Worm (Caenorhabditis elegans): Measurements from ENCODE around the gene Y54G2A.72.

The Y54G2A.72 gene

ce11 chrIV:2774500-2774899, 3.4 kb upstream of the Y54G2A.72 start (continued):
- TF ChIP-seq let-607 (tag; optimal IDR thresholded peaks at IDR 0.05) (peak in 1 of 2 experiments; percentile 25), nfya-2 (GFP tag; IDR thresholded peaks at IDR 0.05) (no peak), ztf-6 (GFP tag; IDR thresholded peaks at IDR 0.05) (no peak), aptf-3 (GFP tag; IDR thresholded peaks at IDR 0.05) (no peak), K12H6.12 (tag; optimal IDR thresholded peaks at IDR 0.05) (peak; percentile 73), F10E7.11 (tag; optimal IDR thresholded peaks at IDR 0.05) (no peak), xnd-1 (tag; optimal IDR thresholded peaks at IDR 0.05) (no peak), egl-44 (GFP tag; IDR thresholded peaks at IDR 0.05) (no peak), fkh-3 (tag; optimal IDR thresholded peaks at IDR 0.05) (no peak), B0336.3 (GFP tag; IDR thresholded peaks at IDR 0.05) (peak; percentile 71), die-1 (tag; optimal IDR thresholded peaks at IDR 0.05) (no peak), ztf-3 (GFP tag; optimal IDR thresholded peaks at IDR 0.05) (no peak), hrde-1 (tag; optimal IDR thresholded peaks at IDR 0.05; ENCODE audit: borderline replicate concordance) (no peak), hlh-12 (tag; optimal IDR thresholded peaks at IDR 0.05) (no peak), nfyb-1 (GFP tag; IDR thresholded peaks at IDR 0.05) (peak; percentile 54; the same call in 1 of the 2 replicates), F33H1.4 (GFP tag; IDR thresholded peaks at IDR 0.05) (no peak), lir-1 (GFP tag; conservative IDR thresholded peaks at IDR 0.05) (no peak), tbx-9 (tag; optimal IDR thresholded peaks at IDR 0.05; ENCODE audit: borderline replicate concordance) (no peak), ccch-3 (GFP tag; optimal IDR thresholded peaks at IDR 0.05) (no peak), F39B2.1 (GFP tag; IDR thresholded peaks at IDR 0.05) (no peak), attf-3 (GFP tag; conservative IDR thresholded peaks at IDR 0.05) (no peak), ztf-18 (tag; optimal IDR thresholded peaks at IDR 0.05) (peak; percentile 22), nfya-1 (tag; optimal IDR thresholded peaks at IDR 0.05; ENCODE audit: borderline replicate concordance, insufficient read depth) (no peak), B0035.1 (tag; optimal IDR thresholded peaks at IDR 0.05) (no peak), zim-3 (tag; optimal IDR thresholded peaks at IDR 0.05) (no peak), attf-5 (GFP tag; optimal IDR thresholded peaks at IDR 0.05) (peak; percentile 65), ceh-58 (GFP tag; IDR thresholded peaks at IDR 0.05) (no peak), madf-6 (GFP tag; IDR thresholded peaks at IDR 0.05) (no peak), nhr-179 (tag; optimal IDR thresholded peaks at IDR 0.05) (no peak), ceh-100 (GFP tag; IDR thresholded peaks at IDR 0.05) (no peak), lin-35 (GFP tag; optimal IDR thresholded peaks at IDR 0.05) (peak in 1 of 3 experiments; percentile 28), rpc-1 (optimal IDR thresholded peaks at IDR 0.05) (no peak), rpc-1 (tag; optimal IDR thresholded peaks at IDR 0.05) (no peak), dox-1 (GFP tag; IDR thresholded peaks at IDR 0.05) (peak; percentile 65), F22D6.2 (tag; optimal IDR thresholded peaks at IDR 0.05) (no peak), C06A6.2 (GFP tag; conservative IDR thresholded peaks at IDR 0.05) (peak; percentile 78; the same call in 1 of the 2 replicates), lin-40 (tag; optimal IDR thresholded peaks at IDR 0.05) (peak; percentile 78), bed-1 (GFP tag; IDR thresholded peaks at IDR 0.05) (no peak), pha-4 (tag; optimal IDR thresholded peaks at IDR 0.05) (peak; percentile 79), ztf-28 (GFP tag; IDR thresholded peaks at IDR 0.05) (no peak)

ce11 chrIV:2775992-2776630, 1.8 kb upstream of the Y54G2A.72 start:
- peak; percentile 44; the same call in 1 of the 2 replicates for TF ChIP-seq mcd-1 (GFP tag; IDR thresholded peaks at IDR 0.05)
- TF ChIP-seq pbrm-1 (GFP tag; IDR thresholded peaks at IDR 0.05) = 0 out of 2 replicates have a peak, but pooled peaks have one; percentile 38
- TF ChIP-seq hmg-1.2 (GFP tag; IDR thresholded peaks at IDR 0.05) = peak; percentile 78
- TF ChIP-seq lin-26 (GFP tag; IDR thresholded peaks at IDR 0.05) = no peak
- no peak for TF ChIP-seq lsy-27 (tag; optimal IDR thresholded peaks at IDR 0.05; ENCODE audit: borderline replicate concordance, insufficient read depth)
- no peak for TF ChIP-seq akir-1 (GFP tag; optimal IDR thresholded peaks at IDR 0.05)
- TF ChIP-seq K12H6.12 (tag; optimal IDR thresholded peaks at IDR 0.05) = peak; percentile 39
- TF ChIP-seq nfyb-1 (GFP tag; IDR thresholded peaks at IDR 0.05) = peak; percentile 54; the same call in 1 of the 2 replicates
- TF ChIP-seq ceh-58 (GFP tag; IDR thresholded peaks at IDR 0.05) = no peak
- no peak for TF ChIP-seq nhr-120 (GFP tag; IDR thresholded peaks at IDR 0.05)
- peak; percentile 95 for TF ChIP-seq zfh-2 (GFP tag; conservative IDR thresholded peaks at IDR 0.05)
- TF ChIP-seq ztf-28 (GFP tag; IDR thresholded peaks at IDR 0.05) = no peak
